Worm (Caenorhabditis elegans): ENCODE results near the gene Y73F8A.27.
"Not testable (repeated sequence)": the region's sequence is repeated elsewhere in the genome, so short reads cannot be mapped to it uniquely, and the experiment has no call there.

- TF ChIP-seq F13H6.1 (tag; optimal IDR thresholded peaks at IDR 0.05); unc-55 (GFP tag; optimal IDR thresholded peaks at IDR 0.05); mec-3 (tag; optimal IDR thresholded peaks at IDR 0.05; ENCODE audit: borderline replicate concordance); lin-11 (tag; optimal IDR thresholded peaks at IDR 0.05); nhr-11 (tag; optimal IDR thresholded peaks at IDR 0.05); pha-4 (tag; optimal IDR thresholded peaks at IDR 0.05); ets-4 (tag; optimal IDR thresholded peaks at IDR 0.05); syd-9 (tag; optimal IDR thresholded peaks at IDR 0.05); ceh-24 (tag; optimal IDR thresholded peaks at IDR 0.05); nhr-232 (tag; optimal IDR thresholded peaks at IDR 0.05); ama-1 (optimal IDR thresholded peaks at IDR 0.05): not testable (repeated sequence)
Measured at ce11 chrIV:15521342-15521741, 48.7 kb downstream of the Y73F8A.27 start, which contains the start of gene Y73F8A.32.

Measured in whole organism, late embryonic.